Worm (Caenorhabditis elegans) whole organism, dauer: ENCODE results near the gene elpc-4.
"Not testable (repeated sequence)": the region's sequence is repeated elsewhere in the genome, so short reads cannot be mapped to it uniquely, and the experiment has no call there.

ENCODE experiments used
- unc-62 ChIP-seq: sonication (generic microtip); optimal IDR thresholded peaks from 2 replicates; lab custom pipeline; 2017; ENCODE audit warnings: missing biosample characterization, missing genetic modification reagents, missing genetic modification characterization

Gene elpc-4

ce11 chrIV:8009374-8009773 lies 7.4 kb upstream of the elpc-4 start:
- no peak for TF ChIP-seq unc-62 (GFP tag; lab: Kevin White, UChicago)

DNA sequence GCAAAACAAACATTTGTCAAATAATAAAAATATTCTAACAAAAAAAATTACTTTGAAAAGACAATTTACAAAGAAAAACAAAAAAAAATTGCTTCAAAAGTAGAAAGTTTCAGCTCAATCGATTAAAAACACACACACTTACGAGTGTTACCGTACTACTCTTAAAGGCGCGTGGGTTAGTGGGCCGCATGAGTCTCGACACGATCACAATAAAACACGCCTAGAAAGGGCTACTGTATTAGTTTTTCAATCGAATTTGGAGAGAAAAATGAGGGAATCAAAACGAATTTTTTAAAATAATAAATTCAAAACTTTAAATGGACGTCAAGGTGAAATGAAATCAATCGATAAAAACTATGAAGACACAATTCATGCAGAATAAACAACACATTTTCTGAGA lies 6.3 kb upstream of the elpc-4 start:
- TF ChIP-seq unc-62 (GFP tag; lab: Kevin White, UChicago), result no peak

ce11 chrIV:8012330-8012729 lies 4.5 kb upstream of the elpc-4 start, which contains the start of gene Y42H9B.3:
Y42H9B.3 (minus strand) TSS chrIV:8012430.
- TF ChIP-seq unc-62 (GFP tag; lab: Kevin White, UChicago), result no peak

ce11 chrIV:8013849-8014248 lies 2.9 kb upstream of the elpc-4 start, which contains the start of gene C26B2.8:
C26B2.8 (plus strand) TSS chrIV:8014149.
- TF ChIP-seq unc-62 (GFP tag; lab: Kevin White, UChicago), result no peak

ce11 chrIV:8015726-8016312 lies 975 bp upstream of the elpc-4 start, which contains the start of gene C26B2.7:
C26B2.7 (plus strand) TSS chrIV:8016274.
- TF ChIP-seq unc-62 (GFP tag; lab: Kevin White, UChicago), result not testable (repeated sequence)

DNA sequence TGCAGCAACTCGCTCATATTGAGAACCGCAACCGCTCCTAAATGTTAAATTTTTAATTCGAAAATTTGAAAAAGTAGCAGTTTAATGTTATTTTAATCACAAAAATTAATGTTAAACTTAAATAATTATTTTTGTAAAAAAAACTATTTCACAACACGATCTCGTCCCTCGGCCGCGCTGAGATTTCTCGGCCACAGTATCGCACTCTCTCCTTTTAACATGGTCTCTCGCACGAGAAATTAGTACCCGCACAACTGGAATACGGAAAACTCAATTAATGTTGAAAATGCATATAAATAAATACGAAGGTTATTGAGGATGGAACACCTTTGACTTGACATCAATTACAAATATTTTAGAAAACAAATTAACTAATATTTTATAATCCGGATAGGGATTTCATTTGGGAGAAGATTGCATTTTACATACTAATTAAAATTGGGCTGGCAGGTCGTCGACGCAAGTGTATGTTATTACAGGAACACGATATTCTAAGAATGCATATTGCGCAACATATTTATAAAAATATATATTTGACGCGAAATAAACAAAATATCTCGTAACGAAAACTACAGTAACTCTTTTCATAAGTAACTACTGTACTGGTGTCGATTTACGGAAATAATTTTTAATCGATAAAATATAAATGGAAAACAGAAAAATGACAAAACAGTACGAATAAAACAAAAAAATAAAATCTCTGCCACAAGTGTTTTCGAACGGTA lies 3.1 kb downstream of the elpc-4 start, which contains the start of gene dnc-4:
Gene dnc-4 (minus strand): TSS at position 37 of the 725 bp plus-strand sequence.
- TF ChIP-seq unc-62 (GFP tag; lab: Kevin White, UChicago), result no peak

DNA sequence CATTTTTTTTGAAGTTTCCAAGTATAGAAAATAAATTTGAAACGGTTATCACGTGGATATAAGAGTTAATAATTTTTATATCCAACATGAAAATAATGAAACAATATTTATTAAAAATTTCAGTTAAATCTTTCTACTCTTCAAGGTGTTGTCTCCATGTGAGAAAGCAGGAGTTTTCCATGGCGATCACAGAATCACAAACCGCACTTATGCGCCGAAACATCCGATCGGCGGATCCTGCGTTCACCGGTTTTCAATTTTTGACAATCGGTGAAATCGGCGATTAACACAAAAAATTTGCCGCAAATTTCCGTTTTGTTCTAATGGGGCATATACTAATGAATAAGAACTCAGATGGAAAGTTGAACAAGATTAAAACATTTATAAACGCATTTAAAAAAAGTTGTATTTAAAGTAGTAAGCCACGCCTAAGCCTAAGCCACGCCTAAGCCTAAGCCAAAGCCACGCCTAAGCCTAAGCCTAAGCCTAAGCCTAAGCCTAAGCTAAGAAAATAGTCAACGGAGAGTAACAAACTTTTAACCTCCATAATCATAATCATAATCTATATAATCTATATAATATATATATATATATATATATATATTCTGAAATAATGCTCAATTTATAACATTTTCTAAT lies 5.4 kb downstream of the elpc-4 start, which contains the start of gene C26B2.2:
Gene C26B2.2 (minus strand): TSS at position 88 of the 639 bp plus-strand sequence.
- no peak for TF ChIP-seq unc-62 (GFP tag; lab: Kevin White, UChicago)

DNA sequence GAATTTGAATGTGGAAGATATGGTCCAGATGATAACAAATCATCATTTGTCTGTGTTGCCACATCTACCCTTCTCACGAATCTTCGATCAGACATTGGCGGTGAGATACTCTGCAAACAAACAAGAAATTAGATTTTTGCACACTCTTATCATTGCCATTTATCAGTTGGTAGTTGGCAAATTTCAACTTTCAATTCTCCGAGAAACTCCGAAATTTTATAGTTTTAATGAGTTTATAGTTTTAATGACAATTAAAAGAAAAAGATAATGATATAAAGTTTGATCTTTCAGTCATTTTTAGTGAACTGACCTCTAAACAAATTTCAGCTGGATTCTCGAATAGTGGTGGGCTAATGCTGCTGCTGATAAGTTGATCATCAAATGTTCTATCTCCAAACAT lies 7.1 kb downstream of the elpc-4 start:
- TF ChIP-seq unc-62 (GFP tag; lab: Kevin White, UChicago), result no peak

DNA sequence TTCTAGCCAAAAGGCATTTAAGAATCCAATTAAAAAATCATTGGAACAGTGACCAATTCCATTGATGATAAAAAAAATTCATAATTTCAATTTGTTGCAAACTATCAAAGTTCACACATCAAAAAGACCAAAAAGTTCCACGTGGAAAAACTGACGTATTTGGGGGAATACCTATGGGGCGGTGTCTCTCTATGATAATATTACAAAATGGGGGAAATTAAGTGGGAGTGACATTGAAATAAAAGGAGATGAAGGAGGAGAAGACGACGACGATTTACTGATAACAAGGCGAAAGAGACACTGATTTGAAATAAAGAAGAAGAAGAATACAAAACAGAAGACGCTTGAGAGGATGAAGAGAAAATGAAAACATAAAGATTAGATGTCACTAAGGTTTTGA lies 9.6 kb downstream of the elpc-4 start:
- no peak for TF ChIP-seq unc-62 (GFP tag; lab: Kevin White, UChicago)

ce11 chrIV:8027293-8027866 lies 10.6 kb downstream of the elpc-4 start:
- TF ChIP-seq unc-62 (GFP tag; lab: Kevin White, UChicago), result no peak

DNA sequence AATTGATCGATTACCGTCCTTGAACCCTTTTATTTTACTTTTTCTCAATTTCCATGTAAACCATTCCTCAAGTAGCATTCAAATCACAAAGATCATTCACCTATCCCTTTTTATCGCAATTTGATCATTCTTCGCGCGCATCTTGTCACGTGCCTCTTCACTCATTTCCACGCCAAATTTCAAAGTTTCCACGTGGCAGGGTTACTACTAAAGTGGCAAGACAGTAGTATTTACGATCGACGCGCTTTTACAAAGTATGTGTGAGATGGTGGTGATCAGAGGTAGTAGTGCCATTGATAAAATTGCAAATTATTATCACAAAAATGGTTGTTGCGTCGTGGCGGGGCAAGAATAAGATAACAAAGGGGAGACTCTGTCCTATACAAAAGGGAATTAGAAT lies 11.6 kb downstream of the elpc-4 start:
- no peak for TF ChIP-seq unc-62 (GFP tag; lab: Kevin White, UChicago)

- no peak for TF ChIP-seq unc-62 (GFP tag; lab: Kevin White, UChicago)
Measured at ce11 chrIV:8029413-8029812, 12.6 kb downstream of the elpc-4 start, which contains the start of gene nhr-31. nhr-31 (minus strand) TSS chrIV:8029513.

DNA sequence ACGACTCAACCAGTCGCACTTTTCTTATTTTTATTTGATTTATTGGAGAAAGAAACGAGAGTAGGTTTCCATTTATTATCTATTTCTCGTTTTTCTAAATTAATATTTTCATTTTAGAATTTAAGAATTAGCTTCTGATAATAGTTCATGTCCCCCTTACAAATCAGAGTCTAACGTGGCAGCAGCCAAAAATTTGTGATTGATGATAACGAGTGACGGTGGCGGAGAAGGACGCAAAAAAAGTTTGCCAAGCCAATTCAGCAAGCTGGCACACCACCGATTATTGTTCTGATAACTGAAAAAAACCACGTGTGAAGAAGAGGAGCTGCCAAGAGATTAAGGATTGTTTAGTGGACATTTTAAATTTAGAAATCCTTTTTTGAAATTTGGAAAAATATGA lies 13.3 kb downstream of the elpc-4 start:
- TF ChIP-seq unc-62 (GFP tag; lab: Kevin White, UChicago), result no peak

DNA sequence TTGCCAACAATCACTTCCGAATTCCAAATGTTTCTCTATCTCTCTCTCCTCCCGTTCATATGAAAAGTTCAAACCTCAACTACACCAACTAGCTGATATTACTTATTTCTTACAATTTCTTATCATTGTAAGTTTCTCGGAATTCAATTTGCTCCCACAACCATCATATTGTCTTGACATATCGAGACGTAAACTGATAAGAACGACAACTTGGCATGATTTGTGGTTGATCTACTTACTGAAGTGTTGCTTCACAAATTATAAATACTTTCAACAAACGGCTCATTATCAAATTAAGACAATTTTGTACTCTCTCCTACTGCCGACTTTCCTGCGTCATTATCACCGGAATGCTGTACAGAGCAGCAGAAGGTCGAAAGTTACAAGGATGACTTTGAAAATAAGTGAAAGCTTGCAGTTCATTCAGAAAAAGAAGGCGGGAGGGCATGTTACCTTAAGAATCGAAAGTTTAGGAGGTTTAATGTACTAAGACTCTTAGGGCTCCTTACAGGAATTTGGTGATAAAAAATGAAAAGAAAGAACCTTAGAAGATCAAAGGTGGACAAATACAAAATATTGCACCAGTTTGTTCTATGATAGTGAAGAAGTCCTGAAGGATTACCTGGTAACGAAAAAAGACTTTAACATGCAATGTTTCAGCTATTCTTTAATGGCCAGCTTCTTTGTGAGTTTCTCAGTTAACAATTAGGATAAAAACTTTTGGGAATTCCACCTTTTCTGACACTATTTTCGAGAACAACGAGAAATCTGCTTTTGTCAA lies 15.5 kb downstream of the elpc-4 start:
- no peak for TF ChIP-seq unc-62 (GFP tag; lab: Kevin White, UChicago)

- TF ChIP-seq unc-62 (GFP tag; lab: Kevin White, UChicago), result no peak
Measured at ce11 chrIV:8034182-8034581, 17.4 kb downstream of the elpc-4 start.
